Worm (Caenorhabditis elegans): ENCODE results near the gene hrpk-2.

Gene hrpk-2

DNA sequence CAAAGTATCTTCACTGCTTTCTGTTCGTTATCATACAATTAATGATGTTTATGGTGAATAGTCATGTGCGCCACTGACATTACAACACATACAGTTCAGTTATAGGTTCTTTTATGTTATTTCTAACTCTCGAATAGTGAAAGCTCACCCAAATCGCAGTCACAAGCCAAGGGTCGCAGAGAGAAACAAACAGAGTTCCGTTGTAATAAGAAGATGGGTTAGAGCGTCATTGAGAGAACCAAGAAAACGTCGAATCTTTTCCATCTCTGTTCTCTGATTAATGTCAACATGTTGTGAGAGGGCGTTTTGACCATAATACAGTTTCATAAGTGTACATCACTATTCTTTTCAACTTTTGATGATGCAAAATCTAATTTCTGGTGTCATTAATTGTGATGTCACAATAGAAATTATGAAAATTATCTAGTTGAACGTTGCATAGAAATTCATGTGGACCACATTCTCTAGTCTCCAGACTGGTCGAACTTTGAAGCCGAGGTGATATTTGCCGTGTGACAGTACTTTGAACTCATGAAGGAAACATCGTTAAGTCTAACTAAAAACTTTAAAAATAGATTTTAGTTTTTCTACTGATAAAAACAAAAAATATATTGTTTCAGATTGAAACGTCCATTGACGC lies 12.8 kb upstream of the hrpk-2 start (continued):
- TF ChIP-seq nhr-28 (tag; optimal IDR thresholded peaks at IDR 0.05), result no peak
- no peak for TF ChIP-seq nhr-12 (tag; optimal IDR thresholded peaks at IDR 0.05)
- TF ChIP-seq xbp-1 (tag; optimal IDR thresholded peaks at IDR 0.05), result peak; percentile 4
- TF ChIP-seq alr-1 (tag; optimal IDR thresholded peaks at IDR 0.05; ENCODE audit: borderline replicate concordance), result no peak
- TF ChIP-seq ama-1 (optimal IDR thresholded peaks at IDR 0.05), result peak; percentile 27
- no peak for TF ChIP-seq hlh-4 (tag; optimal IDR thresholded peaks at IDR 0.05)
- TF ChIP-seq unc-98 (GFP tag; IDR thresholded peaks at IDR 0.05), result no peak
- TF ChIP-seq blmp-1 (tag; optimal IDR thresholded peaks at IDR 0.05), result peak; percentile 58
- TF ChIP-seq unc-130 (tag; optimal IDR thresholded peaks at IDR 0.05), result no peak
- TF ChIP-seq Y116A8C.19 (tag; optimal IDR thresholded peaks at IDR 0.05; ENCODE audit: borderline replicate concordance), result no peak
- no peak for TF ChIP-seq isw-1 (GFP tag; IDR thresholded peaks at IDR 0.05)
- no peak for TF ChIP-seq egl-13 (tag; optimal IDR thresholded peaks at IDR 0.05)
- TF ChIP-seq sup-37 (GFP tag; optimal IDR thresholded peaks at IDR 0.05), result no peak
- peak; percentile 16 for TF ChIP-seq C16A3.4 (tag; optimal IDR thresholded peaks at IDR 0.05)
- peak; percentile 70 for TF ChIP-seq nhr-85 (tag)
- TF ChIP-seq tbx-2 (tag; optimal IDR thresholded peaks at IDR 0.05), result peak; percentile 44
- TF ChIP-seq dsc-1 (tag; optimal IDR thresholded peaks at IDR 0.05), result no peak
- peak; percentile 56 for TF ChIP-seq nhr-71 (tag; optimal IDR thresholded peaks at IDR 0.05)
- TF ChIP-seq ztf-4 (tag; optimal IDR thresholded peaks at IDR 0.05), result peak; percentile 34
- TF ChIP-seq pax-3 (tag; optimal IDR thresholded peaks at IDR 0.05), result no peak
- no peak for TF ChIP-seq ceh-90 (tag; optimal IDR thresholded peaks at IDR 0.05)
- TF ChIP-seq ets-5 (GFP tag; IDR thresholded peaks at IDR 0.05), result no peak
- no peak for TF ChIP-seq fkh-10 (GFP tag; optimal IDR thresholded peaks at IDR 0.05)
- TF ChIP-seq swsn-7 (tag; optimal IDR thresholded peaks at IDR 0.05), result no peak
- TF ChIP-seq pqm-1 (tag; optimal IDR thresholded peaks at IDR 0.05), result no peak
- TF ChIP-seq fkh-4 (tag; optimal IDR thresholded peaks at IDR 0.05; ENCODE audit: borderline replicate concordance), result no peak
- no peak for TF ChIP-seq nhr-84 (tag; optimal IDR thresholded peaks at IDR 0.05)
- TF ChIP-seq lir-3 (tag; optimal IDR thresholded peaks at IDR 0.05; ENCODE audit: poor library complexity), result no peak
- no peak for TF ChIP-seq nhr-47 (tag; optimal IDR thresholded peaks at IDR 0.05)
- TF ChIP-seq ces-1 (GFP tag; optimal IDR thresholded peaks at IDR 0.05), result no peak

DNA sequence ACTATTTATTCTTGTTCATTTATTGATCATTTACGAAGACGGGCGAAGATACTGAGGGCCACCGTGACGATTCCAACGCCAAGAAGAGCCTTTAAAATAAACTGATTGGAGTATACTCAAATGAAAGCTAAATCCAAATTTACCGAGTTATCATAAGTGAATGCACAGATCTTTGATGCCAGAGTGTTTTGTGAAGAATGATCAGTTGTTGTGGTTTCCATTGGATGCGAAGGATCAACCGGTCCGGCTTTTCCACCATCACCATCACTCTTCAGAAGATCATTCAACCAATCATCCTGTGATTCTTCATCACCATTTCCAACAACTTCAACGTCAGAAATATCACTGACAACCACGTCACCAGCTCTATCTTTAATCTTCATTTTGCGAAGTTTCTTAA lies 9.7 kb upstream of the hrpk-2 start:
- peak; percentile 45 for TF ChIP-seq ama-1 (optimal IDR thresholded peaks at IDR 0.05)
- no peak for TF ChIP-seq alr-1 (tag; optimal IDR thresholded peaks at IDR 0.05; ENCODE audit: borderline replicate concordance)
- peak in 1 of 2 experiments; percentile 9 for TF ChIP-seq lin-35 (GFP tag; optimal IDR thresholded peaks at IDR 0.05)
- no peak for TF ChIP-seq nhr-84 (tag; optimal IDR thresholded peaks at IDR 0.05)
- TF ChIP-seq hlh-17 (GFP tag; optimal IDR thresholded peaks at IDR 0.05; ENCODE audit: borderline replicate concordance), result no peak
- peak; percentile 3 for TF ChIP-seq dsc-1 (tag; optimal IDR thresholded peaks at IDR 0.05)
- no peak for TF ChIP-seq C16A3.4 (tag; optimal IDR thresholded peaks at IDR 0.05)
- peak; percentile 13 for TF ChIP-seq nhr-85 (tag)
- peak; percentile 64 for TF ChIP-seq aly-2 (tag; optimal IDR thresholded peaks at IDR 0.05)

DNA sequence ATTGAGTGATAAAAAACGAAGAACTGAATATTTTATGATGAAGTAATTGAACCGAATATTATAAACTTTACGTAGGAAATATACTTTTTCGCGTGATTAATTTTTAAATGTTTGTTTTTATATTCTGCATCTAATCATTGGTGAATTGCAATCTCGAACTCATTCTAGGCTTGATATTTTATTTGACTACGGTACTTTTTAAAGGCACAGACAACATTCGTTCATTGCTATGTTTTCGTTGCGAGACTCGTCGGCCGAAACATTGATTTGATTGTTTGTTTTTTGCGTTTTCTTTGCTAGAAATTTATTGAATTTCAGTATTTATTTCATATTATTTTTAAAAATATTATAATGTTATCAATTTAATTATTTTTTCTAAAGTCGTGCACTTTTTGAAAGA lies 9.1 kb upstream of the hrpk-2 start, which contains the start of gene C06G4.4:
TSS of gene C06G4.4 (minus strand) at position 36 of the 400 bp plus-strand sequence.
- no peak for TF ChIP-seq egl-27 (tag; optimal IDR thresholded peaks at IDR 0.05)
- TF ChIP-seq fkh-10 (GFP tag; optimal IDR thresholded peaks at IDR 0.05), result no peak
- no peak for TF ChIP-seq zip-4 (GFP tag; optimal IDR thresholded peaks at IDR 0.05)

DNA sequence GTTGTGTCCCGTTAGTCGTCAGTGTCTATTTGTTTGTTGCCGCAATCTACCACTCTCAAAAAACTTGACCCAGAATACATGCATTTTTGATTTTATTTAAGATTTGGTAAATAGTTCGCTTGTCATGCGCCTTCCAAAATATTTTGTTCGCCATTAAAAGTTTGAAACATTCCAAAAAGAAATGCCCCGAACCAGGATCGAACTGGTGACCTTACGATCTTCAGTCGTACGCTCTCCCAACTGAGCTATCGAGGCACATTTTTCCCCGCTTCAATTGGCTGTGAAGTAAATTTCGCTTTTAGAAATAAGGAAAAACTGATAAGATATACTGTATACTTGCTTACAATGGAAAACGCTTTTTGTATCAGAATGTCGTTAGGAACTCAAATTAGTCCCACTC lies 8.6 kb upstream of the hrpk-2 start:
- no peak for TF ChIP-seq efl-1 (optimal IDR thresholded peaks at IDR 0.05)
- peak in 1 of 2 experiments; percentile 40 for TF ChIP-seq efl-1 (GFP tag; optimal IDR thresholded peaks at IDR 0.05 in 1 of 2)
- TF ChIP-seq mep-1 (tag; optimal IDR thresholded peaks at IDR 0.05), result peak; percentile 4
- TF ChIP-seq sptf-1 (tag; optimal IDR thresholded peaks at IDR 0.05), result no peak
- no peak for TF ChIP-seq vab-15 (tag; optimal IDR thresholded peaks at IDR 0.05)
